Fruit fly (Drosophila melanogaster): ENCODE measurements around the gene CG9254.

CG9254 gene

DNA sequence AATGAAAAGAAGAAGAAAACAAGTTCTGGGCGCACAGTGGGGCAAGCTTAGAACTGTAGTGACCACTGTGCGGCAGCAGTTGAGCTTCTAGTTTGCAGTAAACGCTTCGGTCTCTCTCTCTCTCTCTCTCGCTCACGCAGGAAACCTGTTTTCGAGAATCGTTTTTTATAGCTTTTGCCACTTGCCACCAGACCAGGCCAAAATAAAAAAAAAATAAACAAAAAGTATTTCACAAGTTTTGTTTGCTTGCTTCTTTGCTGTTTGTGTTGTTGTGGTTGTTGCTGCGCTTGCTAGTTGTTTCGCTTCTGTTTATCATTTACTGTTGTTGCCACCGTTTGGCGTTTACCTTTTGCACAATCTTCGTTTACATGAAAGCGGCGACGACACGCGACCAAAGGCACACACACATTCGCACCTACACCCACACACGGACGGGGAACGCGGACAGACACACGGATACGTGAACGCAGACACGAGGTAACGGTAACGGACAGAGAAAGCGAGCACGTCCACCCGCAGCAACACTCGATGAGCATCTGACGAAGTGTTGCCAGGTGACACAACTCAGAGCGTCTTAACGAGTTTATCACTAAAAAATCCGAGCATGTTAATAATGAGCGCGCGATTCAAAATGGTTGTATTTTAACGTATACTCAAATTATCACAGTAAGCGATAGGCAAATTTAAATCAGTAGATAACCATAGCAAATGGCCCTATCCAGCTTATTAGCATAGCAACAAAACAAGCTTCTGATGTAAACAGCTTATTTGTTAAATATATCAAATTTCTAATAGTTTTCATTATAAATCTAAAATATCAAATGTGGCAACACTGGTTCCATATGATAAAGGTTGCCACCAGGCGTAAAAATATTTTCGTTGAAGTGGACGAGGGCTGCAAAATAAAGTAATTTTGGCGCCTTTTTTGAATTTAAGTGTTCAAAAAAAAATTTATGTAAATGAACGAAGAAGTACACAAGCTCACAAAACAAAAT is 47.9 kb downstream of the CG9254 start, which contains the start of gene B4:
Gene B4, minus strand, starts transcription at position 543 of the 995 bp plus-strand sequence.
- TF ChIP-seq dsf (GFP tag; optimal IDR thresholded peaks at IDR 0.05; ENCODE audit: borderline replicate concordance) (no peak), Sp1 (GFP tag; optimal IDR thresholded peaks at IDR 0.05) (peak; percentile 30), rgr (GFP tag; optimal IDR thresholded peaks at IDR 0.05) (peak; percentile 56), Jra (GFP tag; optimal IDR thresholded peaks at IDR 0.05) (peak; percentile 70), Mio (GFP tag; optimal IDR thresholded peaks at IDR 0.05) (no peak), GATAd (GFP tag; optimal IDR thresholded peaks at IDR 0.05) (no peak), Vsx2 (GFP tag; optimal IDR thresholded peaks at IDR 0.05; ENCODE audit: partially characterized antibody) (peak; percentile 61), jim (GFP tag; optimal IDR thresholded peaks at IDR 0.05) (peak; percentile 72), Dif (GFP tag; optimal IDR thresholded peaks at IDR 0.05; ENCODE audit: partially characterized antibody) (peak; percentile 81), tai (GFP tag; optimal IDR thresholded peaks at IDR 0.05) (peak; percentile 46), ey (GFP tag; optimal IDR thresholded peaks at IDR 0.05) (peak; percentile 7), sv (GFP tag; optimal IDR thresholded peaks at IDR 0.05) (peak; percentile 16), OdsH (GFP tag; optimal IDR thresholded peaks at IDR 0.05) (no peak), dl (GFP tag; optimal IDR thresholded peaks at IDR 0.05; ENCODE audit: insufficient read depth in 1 of 2, partially characterized antibody in 2 of 2) (peak; percentile 32 to 36), Myc (optimal IDR thresholded peaks at IDR 0.05) (no peak), usp (GFP tag; optimal IDR thresholded peaks at IDR 0.05) (no peak), foxo (GFP tag; optimal IDR thresholded peaks at IDR 0.05) (peak in 1 of 2 experiments; percentile 1), psq (GFP tag; optimal IDR thresholded peaks at IDR 0.05) (peak; percentile 54), Hr83 (GFP tag; optimal IDR thresholded peaks at IDR 0.05; ENCODE audit: poor library complexity, severe bottlenecking) (peak; percentile 87), Rel (GFP tag; optimal IDR thresholded peaks at IDR 0.05) (no peak), Rel (tag; optimal IDR thresholded peaks at IDR 0.05) (peak; percentile 20), woc (GFP tag; optimal IDR thresholded peaks at IDR 0.05) (no peak), lola (GFP tag; optimal IDR thresholded peaks at IDR 0.05) (no peak), Dfd (GFP tag; optimal IDR thresholded peaks at IDR 0.05) (no peak), brk (GFP tag; optimal IDR thresholded peaks at IDR 0.05) (no peak), N (GFP tag; optimal IDR thresholded peaks at IDR 0.05) (no peak), HLH106 (tag; optimal IDR thresholded peaks at IDR 0.05) (no peak), h (GFP tag; optimal IDR thresholded peaks at IDR 0.05) (peak; percentile 93), pan (optimal IDR thresholded peaks at IDR 0.05) (no peak), Hnf4 (GFP tag; optimal IDR thresholded peaks at IDR 0.05) (peak; percentile 42), fru (GFP tag; optimal IDR thresholded peaks at IDR 0.05) (no peak), Abd-B (GFP tag; optimal IDR thresholded peaks at IDR 0.05) (no peak), br (GFP tag; optimal IDR thresholded peaks at IDR 0.05) (peak; percentile 20)

- no peak for TF ChIP-seq CG32264 (GFP tag; optimal IDR thresholded peaks at IDR 0.05)
- TF ChIP-seq sv (GFP tag; optimal IDR thresholded peaks at IDR 0.05), result peak; percentile 26
- peak; percentile 69 for TF ChIP-seq br (GFP tag; optimal IDR thresholded peaks at IDR 0.05)
- peak; percentile 78 for TF ChIP-seq dmrt93B (GFP tag; optimal IDR thresholded peaks at IDR 0.05)
- TF ChIP-seq HLH106 (tag; optimal IDR thresholded peaks at IDR 0.05), result peak; percentile 74
- TF ChIP-seq OdsH (GFP tag; optimal IDR thresholded peaks at IDR 0.05), result peak; percentile 66
- TF ChIP-seq Myc (optimal IDR thresholded peaks at IDR 0.05), result no peak
- peak; percentile 53 for TF ChIP-seq tai (GFP tag; optimal IDR thresholded peaks at IDR 0.05)
- no peak for TF ChIP-seq Dif (GFP tag; optimal IDR thresholded peaks at IDR 0.05; ENCODE audit: partially characterized antibody)
- no peak for TF ChIP-seq N (GFP tag; optimal IDR thresholded peaks at IDR 0.05)
- TF ChIP-seq fru (GFP tag; optimal IDR thresholded peaks at IDR 0.05), result peak; percentile 84
- no peak for TF ChIP-seq usp (GFP tag; optimal IDR thresholded peaks at IDR 0.05)
- TF ChIP-seq rgr (GFP tag; optimal IDR thresholded peaks at IDR 0.05), result peak; percentile 61
- TF ChIP-seq Hnf4 (GFP tag; optimal IDR thresholded peaks at IDR 0.05), result peak; percentile 50
- TF ChIP-seq psq (GFP tag; optimal IDR thresholded peaks at IDR 0.05), result peak; percentile 51
- TF ChIP-seq woc (GFP tag; optimal IDR thresholded peaks at IDR 0.05), result peak; percentile 73
- TF ChIP-seq foxo (GFP tag; optimal IDR thresholded peaks at IDR 0.05), result peak in 1 of 2 experiments; percentile 82
- no peak for TF ChIP-seq pan (optimal IDR thresholded peaks at IDR 0.05)
- TF ChIP-seq Sp1 (GFP tag; optimal IDR thresholded peaks at IDR 0.05), result peak; percentile 68
- no peak for TF ChIP-seq dsf (GFP tag; optimal IDR thresholded peaks at IDR 0.05; ENCODE audit: borderline replicate concordance)
- TF ChIP-seq lola (GFP tag; optimal IDR thresholded peaks at IDR 0.05), result no peak
- TF ChIP-seq Hr83 (GFP tag; optimal IDR thresholded peaks at IDR 0.05; ENCODE audit: poor library complexity, severe bottlenecking), result no peak
- peak; percentile 75 for TF ChIP-seq ey (GFP tag; optimal IDR thresholded peaks at IDR 0.05)
- TF ChIP-seq Jra (GFP tag; optimal IDR thresholded peaks at IDR 0.05), result peak; percentile 52
- TF ChIP-seq Dfd (GFP tag; optimal IDR thresholded peaks at IDR 0.05), result no peak
- TF ChIP-seq CG9705 (GFP tag; optimal IDR thresholded peaks at IDR 0.05), result peak; percentile 47
- no peak for TF ChIP-seq Hr78 (GFP tag; optimal IDR thresholded peaks at IDR 0.05)
- TF ChIP-seq h (GFP tag; optimal IDR thresholded peaks at IDR 0.05), result peak; percentile 81
- TF ChIP-seq Rel (GFP tag; optimal IDR thresholded peaks at IDR 0.05), result no peak
- TF ChIP-seq Rel (tag; optimal IDR thresholded peaks at IDR 0.05), result peak; percentile 69
Measured at dm6 chr2L:13547738-13548726, 49.0 kb downstream of the CG9254 start.
